Worm (Caenorhabditis elegans): ENCODE measurements around the gene F56C9.8.

The F56C9.8 gene

DNA sequence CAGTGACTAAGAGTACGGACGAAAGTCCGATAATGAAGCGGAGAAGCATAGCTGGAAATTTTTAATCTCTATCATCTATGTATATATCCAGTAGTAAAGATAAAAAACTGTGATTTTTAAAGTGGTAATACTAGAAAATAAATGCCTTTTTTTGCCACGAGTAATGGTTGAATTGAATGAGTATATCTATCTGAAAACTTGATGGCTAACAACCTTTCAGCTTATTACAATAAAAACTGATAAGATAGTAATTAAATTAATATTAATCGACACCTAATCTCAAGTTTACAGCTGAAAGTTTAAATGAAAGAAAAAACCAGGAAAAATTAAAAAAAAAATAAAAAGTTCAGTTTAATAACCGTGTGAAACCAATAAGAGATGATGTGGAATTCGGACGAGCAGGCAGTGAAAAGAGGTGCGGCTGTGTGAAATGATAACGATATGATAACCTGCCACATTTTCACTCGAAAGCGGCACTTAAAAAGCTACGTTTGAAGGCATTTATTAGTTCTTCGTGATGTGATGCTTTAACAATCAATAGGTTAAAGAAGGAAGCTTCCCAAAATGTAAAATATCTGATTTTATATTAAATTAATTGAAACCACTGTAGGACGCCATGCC is 4.3 kb downstream of the F56C9.8 start, which contains the start of gene nspg-6 (continued):
- no peak for TF ChIP-seq duxl-1 (tag; optimal IDR thresholded peaks at IDR 0.05; ENCODE audit: poor library complexity)
- TF ChIP-seq daf-16 (GFP tag; optimal IDR thresholded peaks at IDR 0.05), result no peak
- TF ChIP-seq daf-16 (tag; optimal IDR thresholded peaks at IDR 0.05), result peak; percentile 48
- TF ChIP-seq dve-1 (tag; optimal IDR thresholded peaks at IDR 0.05; ENCODE audit: insufficient read depth), result peak; percentile 39
- peak; percentile 30 for TF ChIP-seq hlh-11 (tag; optimal IDR thresholded peaks at IDR 0.05)
- no peak for TF ChIP-seq lin-38 (GFP tag; IDR thresholded peaks at IDR 0.05)
- no peak for TF ChIP-seq unc-130 (GFP tag; optimal IDR thresholded peaks at IDR 0.05)
- no peak for TF ChIP-seq lsy-2 (tag; optimal IDR thresholded peaks at IDR 0.05)
- TF ChIP-seq sdz-12 (GFP tag; optimal IDR thresholded peaks at IDR 0.05), result no peak
- no peak for TF ChIP-seq rbr-2 (tag; optimal IDR thresholded peaks at IDR 0.05)
- no peak for TF ChIP-seq lim-7 (GFP tag; IDR thresholded peaks at IDR 0.05)
- no peak for TF ChIP-seq mep-1 (tag; optimal IDR thresholded peaks at IDR 0.05)
- no peak for TF ChIP-seq tag-97 (GFP tag; IDR thresholded peaks at IDR 0.05)
- TF ChIP-seq lir-3 (tag; optimal IDR thresholded peaks at IDR 0.05), result no peak
- no peak for TF ChIP-seq nhr-48 (tag; optimal IDR thresholded peaks at IDR 0.05)
- TF ChIP-seq lin-39 (tag; optimal IDR thresholded peaks at IDR 0.05), result no peak

DNA sequence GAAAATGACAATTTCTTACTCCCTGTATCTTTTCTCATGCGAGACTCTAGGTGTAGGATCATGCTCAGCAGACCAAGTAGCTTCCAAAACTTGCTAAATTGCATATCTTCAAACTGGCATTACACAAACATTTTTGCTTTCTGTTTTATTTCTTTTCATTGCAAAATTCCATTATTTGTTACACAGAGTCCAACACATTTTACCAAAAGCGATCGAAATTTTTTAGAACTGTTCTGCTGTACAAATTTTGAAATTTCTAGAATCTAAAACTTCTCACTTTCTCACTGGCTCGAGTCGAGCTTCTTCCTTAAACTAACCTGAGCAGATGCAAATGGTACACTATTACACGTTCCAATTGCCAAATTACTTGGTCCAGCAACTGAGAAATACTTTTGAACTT is 4.8 kb downstream of the F56C9.8 start:
- peak; percentile 93 for TF ChIP-seq aha-1 (tag)
- TF ChIP-seq spr-3 (GFP tag; optimal IDR thresholded peaks at IDR 0.05), result no peak
- TF ChIP-seq ceh-62 (tag; optimal IDR thresholded peaks at IDR 0.05), result no peak
- no peak for TF ChIP-seq arid-1 (GFP tag; conservative IDR thresholded peaks at IDR 0.05)

DNA sequence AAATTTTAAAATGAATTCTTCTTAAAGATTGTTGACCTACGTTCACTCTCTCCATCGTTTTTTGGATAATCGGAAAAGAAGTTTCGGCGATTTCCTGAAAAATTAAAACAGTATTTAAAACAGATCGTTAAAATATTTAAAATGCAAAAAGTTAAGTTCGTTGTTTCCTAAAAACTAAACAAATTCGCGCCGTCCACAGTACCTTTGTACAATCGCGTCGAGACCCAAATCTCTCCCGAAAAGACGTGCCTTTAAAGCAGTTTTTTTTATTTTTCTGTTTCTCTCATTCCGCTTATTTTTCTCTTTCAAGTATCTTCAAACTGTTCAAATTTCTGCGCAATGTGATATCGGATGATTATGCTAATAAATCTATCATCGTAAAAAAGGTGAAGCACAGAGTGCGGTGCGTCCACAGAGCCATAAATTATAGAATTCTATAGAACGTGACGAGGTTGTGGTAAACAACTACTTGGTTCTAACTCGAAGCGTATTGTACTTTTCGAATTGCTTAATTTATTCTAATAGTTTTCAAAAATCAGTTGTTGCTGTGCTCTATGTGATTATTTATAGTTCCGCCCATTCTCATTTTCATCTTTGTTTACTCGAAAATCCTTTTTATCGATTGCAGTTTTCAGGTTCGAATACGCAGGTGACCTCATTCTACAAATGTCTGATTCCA is 8.5 kb downstream of the F56C9.8 start, which contains the start of the genes F56C9.6 and F56C9.3:
F56C9.6 (minus strand) TSS at position 112 of the 679 bp plus-strand sequence.
F56C9.3 (plus strand) TSS at position 629 of the 679 bp plus-strand sequence.
- TF ChIP-seq nhr-42 (GFP tag; IDR thresholded peaks at IDR 0.05) (no peak), unc-130 (GFP tag; optimal IDR thresholded peaks at IDR 0.05) (peak; percentile 20)

DNA sequence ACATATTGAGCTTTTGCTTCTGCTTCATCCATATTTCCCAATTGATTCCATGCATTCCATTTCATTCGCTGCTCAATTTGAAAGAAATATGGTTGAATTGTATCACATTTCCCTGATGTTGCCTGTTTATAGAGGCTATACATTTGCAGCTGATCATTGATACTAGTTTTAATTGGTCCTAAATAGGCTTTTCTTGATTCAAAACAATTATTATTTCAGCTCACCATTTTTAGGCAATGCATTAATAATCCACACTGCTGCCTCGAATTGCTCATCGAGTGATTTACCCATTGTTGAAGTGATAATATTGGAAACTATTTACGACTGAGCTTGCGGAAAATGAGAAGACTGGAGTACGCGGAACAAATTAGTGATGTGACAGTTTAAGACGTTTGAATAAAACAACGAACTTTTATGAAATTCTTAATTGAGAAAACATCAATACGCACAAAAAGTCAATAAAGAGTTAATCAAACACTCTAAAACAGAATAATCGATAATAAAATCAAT is 10.7 kb downstream of the F56C9.8 start, which contains the start of gene acbp-4:
acbp-4 (minus strand) TSS at position 510 of the 510 bp plus-strand sequence.
- peak; percentile 38 for TF ChIP-seq ceh-28 (tag; optimal IDR thresholded peaks at IDR 0.05)
- TF ChIP-seq zfp-2 (tag; optimal IDR thresholded peaks at IDR 0.05), result no peak
- TF ChIP-seq unc-62 (GFP tag; optimal IDR thresholded peaks at IDR 0.05 in 1 of 2), result peak in 1 of 2 experiments; percentile 60
- TF ChIP-seq unc-62 (tag; optimal IDR thresholded peaks at IDR 0.05), result no peak
- no peak for TF ChIP-seq fkh-10 (GFP tag; optimal IDR thresholded peaks at IDR 0.05)

DNA sequence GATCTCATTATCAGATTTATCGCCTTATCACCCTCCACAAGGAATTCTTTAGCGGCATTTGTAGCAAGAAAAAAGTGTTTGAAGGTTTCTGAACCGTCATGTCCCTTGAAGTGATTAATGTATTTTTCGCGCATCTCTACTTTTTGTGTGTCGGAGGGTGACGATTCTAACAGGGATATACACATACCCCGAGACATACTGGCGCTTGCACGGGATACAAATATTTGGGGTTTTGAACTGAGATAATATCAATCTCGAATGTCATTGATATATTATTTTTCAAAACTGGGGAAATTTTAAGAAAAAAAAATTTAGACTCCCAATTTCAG is 13.7 kb downstream of the F56C9.8 start:
- TF ChIP-seq attf-4 (tag; optimal IDR thresholded peaks at IDR 0.05), result no peak
- TF ChIP-seq Y48G9A.11 (GFP tag; IDR thresholded peaks at IDR 0.05), result no peak
- TF ChIP-seq jun-1 (tag; optimal IDR thresholded peaks at IDR 0.05), result no peak
- no peak for TF ChIP-seq daf-12 (tag; optimal IDR thresholded peaks at IDR 0.05)
- TF ChIP-seq hlh-11 (tag; optimal IDR thresholded peaks at IDR 0.05), result peak; percentile 31
- TF ChIP-seq zfp-3 (GFP tag; conservative IDR thresholded peaks at IDR 0.05), result no peak
- TF ChIP-seq lin-39 (tag; optimal IDR thresholded peaks at IDR 0.05), result no peak
- TF ChIP-seq nhr-28 (tag; optimal IDR thresholded peaks at IDR 0.05), result peak; percentile 72
- no peak for TF ChIP-seq dmd-6 (GFP tag; IDR thresholded peaks at IDR 0.05)
- peak; percentile 57 for TF ChIP-seq hlh-30 (tag; optimal IDR thresholded peaks at IDR 0.05; ENCODE audit: insufficient read depth)
- no peak for TF ChIP-seq mep-1 (tag; optimal IDR thresholded peaks at IDR 0.05)
- TF ChIP-seq unc-62 (GFP tag; optimal IDR thresholded peaks at IDR 0.05 in 1 of 2), result peak in 1 of 2 experiments; percentile 43
- no peak for TF ChIP-seq unc-62 (tag; optimal IDR thresholded peaks at IDR 0.05)
- TF ChIP-seq aha-1 (tag), result peak; percentile 24
- no peak for TF ChIP-seq lim-7 (GFP tag; IDR thresholded peaks at IDR 0.05)
- no peak for TF ChIP-seq ztf-7 (tag; optimal IDR thresholded peaks at IDR 0.05)
- TF ChIP-seq unc-130 (GFP tag; optimal IDR thresholded peaks at IDR 0.05), result no peak
- no peak for TF ChIP-seq tra-1 (GFP tag; IDR thresholded peaks at IDR 0.05)
- TF ChIP-seq set-16 (GFP tag; IDR thresholded peaks at IDR 0.05), result no peak
- TF ChIP-seq ceh-20 (GFP tag; IDR thresholded peaks at IDR 0.05), result no peak
